Worm (Caenorhabditis elegans): ENCODE data around the gene Y45G5AM.9.

Gene Y45G5AM.9

ce11 chrV:4151400-4151799 lies 43.0 kb downstream of the Y45G5AM.9 start:
- no peak for TF ChIP-seq ztf-29 (GFP tag; IDR thresholded peaks at IDR 0.05)
- TF ChIP-seq tab-1 (GFP tag; IDR thresholded peaks at IDR 0.05) = peak; percentile 47; the same call in 1 of the 2 replicates
- TF ChIP-seq flt-1 (GFP tag; IDR thresholded peaks at IDR 0.05) = peak; percentile 48; the same call in 1 of the 2 replicates

- TF ChIP-seq klf-2 (GFP tag; conservative IDR thresholded peaks at IDR 0.05) (no peak), flt-1 (GFP tag; IDR thresholded peaks at IDR 0.05) (no peak)
These were observed 50.2 kb downstream of the Y45G5AM.9 start, which contains the start of gene Y45G5AL.1 for ce11 chrV:4144205-4144604. Y45G5AL.1 (plus strand) TSS chrV:4144505.

ce11 chrV:4143034-4143433 lies 51.4 kb downstream of the Y45G5AM.9 start:
- no peak for TF ChIP-seq tab-1 (GFP tag; IDR thresholded peaks at IDR 0.05)
- no peak for TF ChIP-seq cog-1 (tag; optimal IDR thresholded peaks at IDR 0.05)
- no peak for TF ChIP-seq flt-1 (GFP tag; IDR thresholded peaks at IDR 0.05)
- no peak for TF ChIP-seq ztf-29 (GFP tag; IDR thresholded peaks at IDR 0.05)
- no peak for TF ChIP-seq klf-2 (GFP tag; conservative IDR thresholded peaks at IDR 0.05)
- TF ChIP-seq ref-1 (GFP tag; conservative IDR thresholded peaks at IDR 0.05) = no peak
- no peak for TF ChIP-seq ztf-23 (GFP tag; IDR thresholded peaks at IDR 0.05)
- no peak for TF ChIP-seq med-1 (GFP tag; optimal IDR thresholded peaks at IDR 0.05; ENCODE audit: insufficient read depth)
- TF ChIP-seq T22C8.4 (GFP tag; IDR thresholded peaks at IDR 0.05) = no peak

- no peak for TF ChIP-seq cog-1 (tag; optimal IDR thresholded peaks at IDR 0.05)
- TF ChIP-seq ref-1 (GFP tag; conservative IDR thresholded peaks at IDR 0.05) = no peak
These were observed 55.7 kb downstream of the Y45G5AM.9 start, which contains the start of gene lgc-29 for ce11 chrV:4138688-4139087. lgc-29 (plus strand) TSS chrV:4138988.

- TF ChIP-seq cog-1 (tag; optimal IDR thresholded peaks at IDR 0.05) = no peak
- TF ChIP-seq klf-2 (GFP tag; conservative IDR thresholded peaks at IDR 0.05) = no peak
- TF ChIP-seq T22C8.4 (GFP tag; IDR thresholded peaks at IDR 0.05) = no peak
- no peak for TF ChIP-seq tab-1 (GFP tag; IDR thresholded peaks at IDR 0.05)
- no peak for TF ChIP-seq ztf-23 (GFP tag; IDR thresholded peaks at IDR 0.05)
- no peak for TF ChIP-seq flt-1 (GFP tag; IDR thresholded peaks at IDR 0.05)
- no peak for TF ChIP-seq med-1 (GFP tag; optimal IDR thresholded peaks at IDR 0.05; ENCODE audit: insufficient read depth)
- no peak for TF ChIP-seq ref-1 (GFP tag; conservative IDR thresholded peaks at IDR 0.05)
- no peak for TF ChIP-seq ztf-29 (GFP tag; IDR thresholded peaks at IDR 0.05)
These were observed 59.7 kb downstream of the Y45G5AM.9 start, which contains the start of gene lgc-1 for ce11 chrV:4134728-4135127. lgc-1 (plus strand) TSS chrV:4135028.

- TF ChIP-seq med-1 (GFP tag; optimal IDR thresholded peaks at IDR 0.05; ENCODE audit: insufficient read depth) (no peak), ztf-29 (GFP tag; IDR thresholded peaks at IDR 0.05) (no peak), T22C8.4 (GFP tag; IDR thresholded peaks at IDR 0.05) (no peak), ref-1 (GFP tag; conservative IDR thresholded peaks at IDR 0.05) (no peak), cog-1 (tag; optimal IDR thresholded peaks at IDR 0.05) (no peak), tab-1 (GFP tag; IDR thresholded peaks at IDR 0.05) (no peak), ztf-23 (GFP tag; IDR thresholded peaks at IDR 0.05) (no peak), flt-1 (GFP tag; IDR thresholded peaks at IDR 0.05) (no peak)
These were observed 62.9 kb downstream of the Y45G5AM.9 start, which contains the start of gene nhr-57 for ce11 chrV:4131471-4131939. nhr-57 (plus strand) TSS chrV:4131889.

All from whole organism, midembryonic.